Fruit fly (Drosophila melanogaster) whole organism, embryonic: Measurements from ENCODE around the gene Polr3A.

ENCODE experiments used
- Abd-B ChIP-seq: fragments of 200-800 bp; sonication (Bioruptor generic); optimal IDR thresholded peaks from 2 replicates; lab custom pipeline; 2018; ENCODE audit warnings: missing biosample characterization, mild to moderate bottlenecking, missing genetic modification characterization, moderate library complexity
- Ada2b ChIP-seq: fragments of 200-800 bp; sonication (Bioruptor generic); IDR thresholded peaks from 2 replicates; pipeline ENCODE4 v1.3.6; 2022; ENCODE audit warnings: missing biosample characterization, missing genetic modification characterization
- Atf3 ChIP-seq: fragments of 200-800 bp; sonication (Bioruptor generic); optimal IDR thresholded peaks from 3 replicates; lab custom pipeline; 2016; ENCODE audit warnings: missing biosample characterization, missing genetic modification characterization
- B-H1 ChIP-seq: fragments of 200-800 bp; sonication (Bioruptor generic); IDR thresholded peaks from 3 replicates; pipeline ENCODE4 v1.3.6; 2022; ENCODE audit warnings: missing biosample characterization, missing genetic modification characterization
- CG10209 ChIP-seq: fragments of 200-800 bp; sonication (Bioruptor generic); optimal IDR thresholded peaks from 3 replicates; lab custom pipeline; 2017; ENCODE audit warnings: missing biosample characterization, mild to moderate bottlenecking, missing genetic modification characterization, missing genetic modification reagents
- CG10462 ChIP-seq: fragments of 200-800 bp; sonication (Bioruptor generic); optimal IDR thresholded peaks from 2 replicates; lab custom pipeline; 2016; ENCODE audit warnings: missing biosample characterization, missing genetic modification characterization
- CG10543 ChIP-seq: fragments of 200-800 bp; sonication (Bioruptor generic); optimal IDR thresholded peaks from 3 replicates; lab custom pipeline; 2017; ENCODE audit warnings: missing biosample characterization, mild to moderate bottlenecking, missing genetic modification characterization, moderate library complexity
- CG11504 ChIP-seq: fragments of 200-800 bp; sonication (Bioruptor generic); optimal IDR thresholded peaks from 3 replicates; lab custom pipeline; 2019; ENCODE audit warnings: missing biosample characterization, mild to moderate bottlenecking, missing genetic modification characterization, moderate library complexity
- CG12155 ChIP-seq: fragments of 200-800 bp; sonication (Bioruptor generic); optimal IDR thresholded peaks from 3 replicates; lab custom pipeline; 2016; ENCODE audit warnings: missing biosample characterization, missing genetic modification characterization
- CG13624 ChIP-seq: fragments of 200-800 bp; sonication (Bioruptor generic); optimal IDR thresholded peaks from 2 replicates; lab custom pipeline; 2016; ENCODE audit warnings: missing biosample characterization, missing genetic modification characterization
- CG1529 ChIP-seq: fragments of 200-800 bp; sonication (Bioruptor generic); optimal IDR thresholded peaks from 3 replicates; lab custom pipeline; 2018; ENCODE audit warnings: missing biosample characterization, missing genetic modification characterization
- CG1602 ChIP-seq: fragments of 200-800 bp; sonication (Bioruptor generic); optimal IDR thresholded peaks from 3 replicates; lab custom pipeline; 2016; ENCODE audit warnings: missing biosample characterization, missing genetic modification characterization
- CG17361 ChIP-seq: fragments of 200-800 bp; sonication (Bioruptor generic); IDR thresholded peaks from 3 replicates; pipeline ENCODE4 v1.3.6; 2022; ENCODE audit warnings: missing biosample characterization, missing genetic modification characterization
- CG18476 ChIP-seq: fragments of 200-800 bp; sonication (Bioruptor generic); optimal IDR thresholded peaks from 2 replicates; lab custom pipeline; 2016; ENCODE audit warnings: missing biosample characterization, mild to moderate bottlenecking, missing genetic modification characterization
- CG31365 ChIP-seq: fragments of 200-800 bp; sonication (Bioruptor generic); optimal IDR thresholded peaks from 2 replicates; lab custom pipeline; 2018; ENCODE audit warnings: missing biosample characterization, mild to moderate bottlenecking, missing genetic modification characterization
- CG34422 ChIP-seq: fragments of 200-800 bp; sonication (Bioruptor generic); IDR thresholded peaks from 3 replicates; pipeline ENCODE4 v1.3.6; 2022; ENCODE audit warnings: missing biosample characterization, missing genetic modification characterization
- CG3838 ChIP-seq: fragments of 200-800 bp; sonication (Bioruptor generic); optimal IDR thresholded peaks from 3 replicates; lab custom pipeline; 2016; ENCODE audit warnings: missing biosample characterization, missing genetic modification characterization
- CG6272 ChIP-seq: fragments of 200-800 bp; sonication (Bioruptor generic); IDR thresholded peaks from 2 replicates; pipeline ENCODE4 v1.3.6; 2022; ENCODE audit warnings: missing biosample characterization, missing genetic modification characterization
- CG6654 ChIP-seq: fragments of 200-800 bp; sonication (Bioruptor generic); optimal IDR thresholded peaks from 2 replicates; lab custom pipeline; 2017; ENCODE audit warnings: missing biosample characterization, mild to moderate bottlenecking, missing genetic modification characterization
- CG7271 ChIP-seq: fragments of 200-800 bp; sonication (Bioruptor generic); optimal IDR thresholded peaks from 2 replicates; lab custom pipeline; 2018; ENCODE audit warnings: missing biosample characterization, mild to moderate bottlenecking, missing genetic modification characterization, moderate library complexity
- CG7928 ChIP-seq: fragments of 200-800 bp; sonication (Bioruptor generic); optimal IDR thresholded peaks from 2 replicates; lab custom pipeline; 2017; ENCODE audit warnings: missing biosample characterization, mild to moderate bottlenecking, missing genetic modification characterization
- CG8089 ChIP-seq: fragments of 200-800 bp; sonication (Bioruptor generic); optimal IDR thresholded peaks from 3 replicates; lab custom pipeline; 2016; ENCODE audit warnings: missing biosample characterization, missing genetic modification characterization
- CG8281 ChIP-seq: fragments of 200-800 bp; sonication (Bioruptor generic); optimal IDR thresholded peaks from 2 replicates; lab custom pipeline; 2018; ENCODE audit warnings: missing biosample characterization, mild to moderate bottlenecking, missing genetic modification characterization, moderate library complexity
- CG9727 ChIP-seq: fragments of 200-800 bp; sonication (Bioruptor generic); optimal IDR thresholded peaks from 3 replicates; lab custom pipeline; 2017; ENCODE audit warnings: missing biosample characterization, mild to moderate bottlenecking, missing genetic modification characterization
- CG9797 ChIP-seq: fragments of 200-800 bp; sonication (Bioruptor generic); optimal IDR thresholded peaks from 3 replicates; lab custom pipeline; 2018; ENCODE audit warnings: missing biosample characterization, mild to moderate bottlenecking, missing genetic modification characterization
- Dbx ChIP-seq: fragments of 200-800 bp; sonication (Bioruptor generic); IDR thresholded peaks from 3 replicates; pipeline ENCODE4 v1.3.6; 2022; ENCODE audit warnings: missing biosample characterization, missing genetic modification characterization
- Ets97D ChIP-seq: fragments of 200-800 bp; sonication (Bioruptor generic); optimal IDR thresholded peaks from 3 replicates; lab custom pipeline; 2016; ENCODE audit warnings: missing biosample characterization, missing genetic modification characterization
- Fer1 ChIP-seq: fragments of 200-800 bp; sonication (Bioruptor generic); optimal IDR thresholded peaks from 2 replicates; lab custom pipeline; 2017; ENCODE audit warnings: missing biosample characterization, mild to moderate bottlenecking, missing genetic modification characterization
- Fer2 ChIP-seq: fragments of 200-800 bp; sonication (Bioruptor generic); optimal IDR thresholded peaks from 2 replicates; lab custom pipeline; 2018; ENCODE audit warnings: missing biosample characterization, mild to moderate bottlenecking, missing genetic modification characterization, moderate library complexity
- MTF-1 ChIP-seq: fragments of 200-800 bp; sonication (Bioruptor generic); optimal IDR thresholded peaks from 2 replicates; lab custom pipeline; 2018; ENCODE audit warnings: missing biosample characterization, mild to moderate bottlenecking, missing genetic modification characterization, borderline replicate concordance
- Mad ChIP-seq: fragments of 200-800 bp; sonication (Bioruptor generic); optimal IDR thresholded peaks from 2 replicates; lab custom pipeline; 2016; ENCODE audit warnings: missing biosample characterization, missing genetic modification characterization
- Meics ChIP-seq: fragments of 200-800 bp; sonication (Bioruptor generic); optimal IDR thresholded peaks from 2 replicates; lab custom pipeline; 2017; ENCODE audit warnings: missing biosample characterization, mild to moderate bottlenecking, missing genetic modification characterization
- NfI ChIP-seq: fragments of 200-800 bp; sonication (Bioruptor generic); optimal IDR thresholded peaks from 3 replicates; lab custom pipeline; 2018; ENCODE audit warnings: missing biosample characterization, mild to moderate bottlenecking, missing genetic modification characterization, moderate library complexity
- Xrp1 ChIP-seq: fragments of 200-800 bp; sonication (Bioruptor generic); IDR thresholded peaks from 2 replicates; pipeline ENCODE4 v1.3.6; 2022; ENCODE audit warnings: missing biosample characterization, missing genetic modification characterization
- ab ChIP-seq: fragments of 200-800 bp; sonication (Bioruptor generic); optimal IDR thresholded peaks from 2 replicates; lab custom pipeline; 2016; ENCODE audit warnings: missing biosample characterization, missing genetic modification characterization
- ara ChIP-seq: fragments of 200-800 bp; sonication (Bioruptor generic); IDR thresholded peaks from 2 replicates; pipeline ENCODE4 v1.3.6; 2022; ENCODE audit warnings: missing biosample characterization, missing genetic modification characterization
- caup ChIP-seq: fragments of 200-800 bp; sonication (Bioruptor generic); optimal IDR thresholded peaks from 3 replicates; lab custom pipeline; 2017; ENCODE audit warnings: missing biosample characterization, mild to moderate bottlenecking, missing genetic modification characterization, moderate library complexity; ENCODE audit not compliant: severe bottlenecking
- cg ChIP-seq: fragments of 200-800 bp; sonication (Bioruptor generic); optimal IDR thresholded peaks from 3 replicates; lab custom pipeline; 2019; ENCODE audit warnings: missing biosample characterization, mild to moderate bottlenecking, missing genetic modification characterization, moderate library complexity
- dmrt11E ChIP-seq: fragments of 200-800 bp; sonication (Bioruptor generic); optimal IDR thresholded peaks from 3 replicates; lab custom pipeline; 2018; ENCODE audit warnings: missing biosample characterization, mild to moderate bottlenecking, missing genetic modification characterization, moderate library complexity
- jumu ChIP-seq: fragments of 200-800 bp; sonication (Bioruptor generic); optimal IDR thresholded peaks from 3 replicates; lab custom pipeline; 2016; ENCODE audit warnings: missing biosample characterization, missing genetic modification characterization
- kah ChIP-seq: fragments of 200-800 bp; sonication (Bioruptor generic); optimal IDR thresholded peaks from 2 replicates; lab custom pipeline; 2018; ENCODE audit warnings: missing biosample characterization, mild to moderate bottlenecking, missing genetic modification characterization
- lbe ChIP-seq: fragments of 200-800 bp; sonication (Bioruptor generic); optimal IDR thresholded peaks from 2 replicates; lab custom pipeline; 2016; ENCODE audit warnings: missing biosample characterization, mild to moderate bottlenecking, missing genetic modification characterization
- nerfin-1 ChIP-seq: fragments of 200-800 bp; sonication (Bioruptor generic); optimal IDR thresholded peaks from 3 replicates; lab custom pipeline; 2019; ENCODE audit warnings: missing biosample characterization, mild to moderate bottlenecking, missing genetic modification characterization, moderate library complexity
- org-1 ChIP-seq: fragments of 200-800 bp; sonication (Bioruptor generic); optimal IDR thresholded peaks from 2 replicates; lab custom pipeline; 2017; ENCODE audit warnings: missing biosample characterization, missing genetic modification characterization
- otp ChIP-seq: fragments of 200-800 bp; sonication (Bioruptor generic); IDR thresholded peaks from 3 replicates; pipeline ENCODE4, ENCODE4 v1.3.6; 2022; ENCODE audit warnings: missing biosample characterization, missing genetic modification characterization
- sna ChIP-seq: fragments of 200-800 bp; sonication (Bioruptor generic); IDR thresholded peaks from 2 replicates; pipeline ENCODE4 v1.3.6; 2022; ENCODE audit warnings: missing biosample characterization, missing genetic modification characterization; ENCODE audit not compliant: partially characterized antibody
- unc-4 ChIP-seq: fragments of 200-800 bp; sonication (Bioruptor generic); IDR thresholded peaks from 2 replicates; pipeline ENCODE4 v1.3.6; 2022; ENCODE audit warnings: missing biosample characterization, missing genetic modification characterization; ENCODE audit not compliant: partially characterized antibody
- zen2 ChIP-seq: fragments of 200-800 bp; sonication (Bioruptor generic); IDR thresholded peaks from 3 replicates; pipeline ENCODE4 v1.3.6; 2022; ENCODE audit warnings: missing biosample characterization, missing genetic modification characterization; ENCODE audit not compliant: partially characterized antibody
- zfh2 ChIP-seq: fragments of 200-800 bp; sonication (Bioruptor generic); optimal IDR thresholded peaks from 2 replicates; lab custom pipeline; 2016; ENCODE audit warnings: missing biosample characterization, missing genetic modification characterization

Polr3A gene

dm6 chrX:15760447-15761297 is 2.1 kb upstream of the Polr3A start, which contains the start of the genes Graf and mRpL3 (continued):
- TF ChIP-seq Ets97D (GFP tag; lab: Kevin White, UChicago) (no peak), NfI (GFP tag; lab: Kevin White, UChicago) (no peak), Mad (GFP tag; lab: Kevin White, UChicago) (no peak), cg (peak; percentile 41), CG18476 (GFP tag; lab: Kevin White, UChicago) (no peak), nerfin-1 (tag; lab: Kevin White, UChicago) (no peak), unc-4 (GFP tag; lab: Robert Waterston, UW) (peak; percentile 80), CG31365 (tag; lab: Kevin White, UChicago) (no peak), CG1529 (GFP tag; lab: Kevin White, UChicago) (no peak), Meics (GFP tag; lab: Kevin White, UChicago) (no peak), org-1 (GFP tag; lab: Kevin White, UChicago) (no peak), CG9797 (GFP tag; lab: Kevin White, UChicago) (no peak), sna (GFP tag; lab: Robert Waterston, UW) (peak; percentile 83), CG10543 (no peak), CG7928 (GFP tag; lab: Kevin White, UChicago) (no peak), ab (GFP tag; lab: Kevin White, UChicago) (no peak), CG34422 (GFP tag; lab: Robert Waterston, UW) (no peak), CG11504 (tag; lab: Kevin White, UChicago) (no peak), Dbx (no peak), jumu (no peak), CG8281 (tag; lab: Kevin White, UChicago) (no peak), CG13624 (no peak), CG1602 (GFP tag; lab: Kevin White, UChicago) (no peak), lbe (GFP tag; lab: Kevin White, UChicago) (no peak), Atf3 (no peak), MTF-1 (GFP tag; lab: Kevin White, UChicago) (no peak), Fer1 (no peak), CG7271 (tag; lab: Kevin White, UChicago) (no peak), CG17361 (no peak; the same call in 2 of the 3 replicates), kah (GFP tag; lab: Kevin White, UChicago) (peak; percentile 96), CG6272 (GFP tag; lab: Robert Waterston, UW) (no peak), CG8089 (no peak), Xrp1 (GFP tag; lab: Robert Waterston, UW) (no peak), dmrt11E (tag; lab: Kevin White, UChicago) (no peak), CG12155 (GFP tag; lab: Kevin White, UChicago) (no peak), Ada2b (GFP tag; lab: Robert Waterston, UW) (no peak), Fer2 (no peak), CG9727 (GFP tag; lab: Kevin White, UChicago) (no peak), otp (GFP tag; lab: Robert Waterston, UW) (no peak), CG10209 (no peak), caup (no peak), CG10462 (GFP tag; lab: Kevin White, UChicago) (no peak), B-H1 (GFP tag; lab: Robert Waterston, UW) (no peak), zen2 (GFP tag; lab: Robert Waterston, UW) (peak; percentile 88), zfh2 (GFP tag; lab: Kevin White, UChicago) (no peak), Abd-B (no peak), CG6654 (GFP tag; lab: Kevin White, UChicago) (no peak), ara (GFP tag; lab: Robert Waterston, UW) (no peak), CG3838 (GFP tag; lab: Kevin White, UChicago) (no peak)
